Fruit fly (Drosophila melanogaster) whole organism, prepupa: Measurements from ENCODE around the gene Vm26Ac.

ENCODE experiments used
- CG10631 ChIP-seq: fragments of 200-800 bp; sonication (Bioruptor generic); optimal IDR thresholded peaks from 2 replicates; lab custom pipeline; 2016; ENCODE audit warnings: missing biosample characterization, missing genetic modification characterization
- CG11294 ChIP-seq: fragments of 200-800 bp; sonication (Bioruptor generic); IDR thresholded peaks from 2 replicates; pipeline ENCODE4 v1.3.6; 2022; ENCODE audit warnings: missing biosample characterization, missing genetic modification characterization
- CG1621 ChIP-seq: fragments of 200-800 bp; sonication (Bioruptor generic); optimal IDR thresholded peaks from 3 replicates; lab custom pipeline; 2018; ENCODE audit warnings: missing biosample characterization, mild to moderate bottlenecking, missing genetic modification characterization
- CG16779 ChIP-seq: fragments of 200-800 bp; sonication (Bioruptor generic); optimal IDR thresholded peaks from 3 replicates; lab custom pipeline; 2017; ENCODE audit warnings: missing biosample characterization, mild to moderate bottlenecking, missing genetic modification characterization
- CG3032 ChIP-seq: fragments of 200-800 bp; optimal IDR thresholded peaks from 2 replicates; lab custom pipeline; 2019; ENCODE audit warnings: missing biosample characterization, mild to moderate bottlenecking, missing genetic modification characterization, moderate library complexity
- CG31627 ChIP-seq: fragments of 200-800 bp; sonication (Bioruptor generic); optimal IDR thresholded peaks from 3 replicates; lab custom pipeline; 2016; ENCODE audit warnings: missing biosample characterization, missing genetic modification characterization
- CG32006 ChIP-seq: fragments of 200-800 bp; sonication (Bioruptor generic); optimal IDR thresholded peaks from 3 replicates; lab custom pipeline; 2017; ENCODE audit warnings: missing biosample characterization, mild to moderate bottlenecking, missing genetic modification characterization
- CG34406 ChIP-seq: fragments of 200-800 bp; sonication (Bioruptor generic); optimal IDR thresholded peaks from 3 replicates; lab custom pipeline; 2016; ENCODE audit warnings: missing biosample characterization, missing genetic modification characterization
- CG3919 ChIP-seq: fragments of 200-800 bp; sonication (Bioruptor generic); optimal IDR thresholded peaks from 3 replicates; lab custom pipeline; 2016; ENCODE audit warnings: missing biosample characterization, missing genetic modification characterization
- CG6808 ChIP-seq: fragments of 200-800 bp; sonication (Bioruptor generic); optimal IDR thresholded peaks from 3 replicates; lab custom pipeline; 2017; ENCODE audit warnings: missing biosample characterization, missing genetic modification characterization, mild to moderate bottlenecking, moderate library complexity, missing genetic modification reagents
- CG6854 ChIP-seq: fragments of 200-800 bp; sonication (Bioruptor generic); optimal IDR thresholded peaks from 2 replicates; lab custom pipeline; 2017; ENCODE audit warnings: missing biosample characterization, mild to moderate bottlenecking, missing genetic modification characterization
- CG7368 ChIP-seq: fragments of 200-800 bp; sonication (Bioruptor generic); optimal IDR thresholded peaks from 3 replicates; lab custom pipeline; 2016; ENCODE audit warnings: missing biosample characterization, missing genetic modification characterization
- CG8319 ChIP-seq: fragments of 200-800 bp; sonication (Bioruptor generic); optimal IDR thresholded peaks from 3 replicates; lab custom pipeline; 2016; ENCODE audit warnings: missing biosample characterization, missing genetic modification characterization
- CG9139 ChIP-seq: fragments of 200-800 bp; sonication (Bioruptor generic); optimal IDR thresholded peaks from 3 replicates; lab custom pipeline; 2017; ENCODE audit warnings: missing biosample characterization, mild to moderate bottlenecking, missing genetic modification characterization
- Eip75B ChIP-seq: fragments of 200-800 bp; sonication (Bioruptor generic); optimal IDR thresholded peaks from 3 replicates; lab custom pipeline; 2016; ENCODE audit warnings: missing biosample characterization, missing genetic modification characterization
- Eip78C ChIP-seq: fragments of 200-800 bp; sonication (Bioruptor generic); peaks from one replicate; lab custom pipeline; 2016; ENCODE audit warnings: missing biosample characterization, missing genetic modification characterization
- Eip93F ChIP-seq: fragments of 200-800 bp; sonication (Bioruptor generic); optimal IDR thresholded peaks from 2 replicates; lab custom pipeline; 2016; ENCODE audit warnings: missing biosample characterization, mild to moderate bottlenecking, missing genetic modification characterization
- Gug ChIP-seq: fragments of 200-800 bp; sonication (Bioruptor generic); IDR thresholded peaks from 2 replicates; pipeline ENCODE4 v1.3.6; 2022; ENCODE audit warnings: missing biosample characterization, missing genetic modification characterization
- Hr39 ChIP-seq: fragments of 200-800 bp; sonication (Bioruptor generic); optimal IDR thresholded peaks from 2 replicates; lab custom pipeline; 2016; ENCODE audit warnings: missing biosample characterization, missing genetic modification characterization
- Sox15 ChIP-seq: fragments of 200-800 bp; sonication (Bioruptor generic); optimal IDR thresholded peaks from 3 replicates; lab custom pipeline; 2016; ENCODE audit warnings: missing biosample characterization, missing genetic modification characterization
- achi ChIP-seq: fragments of 200-800 bp; sonication (Bioruptor generic); optimal IDR thresholded peaks from 3 replicates; lab custom pipeline; 2016; ENCODE audit warnings: missing biosample characterization, missing genetic modification characterization
- acj6 ChIP-seq: fragments of 200-800 bp; sonication (Bioruptor generic); optimal IDR thresholded peaks from 3 replicates; lab custom pipeline; 2016; ENCODE audit warnings: missing biosample characterization, missing genetic modification characterization
- dac ChIP-seq: fragments of 200-800 bp; sonication (Bioruptor generic); optimal IDR thresholded peaks from 2 replicates; lab custom pipeline; 2017; ENCODE audit warnings: missing biosample characterization, mild to moderate bottlenecking, missing genetic modification characterization
- dsx ChIP-seq: fragments of 200-800 bp; optimal IDR thresholded peaks from 3 replicates; lab custom pipeline; 2019; ENCODE audit warnings: missing biosample characterization, mild to moderate bottlenecking, missing genetic modification characterization, moderate library complexity; ENCODE audit not compliant: poor library complexity, severe bottlenecking
- eg ChIP-seq: fragments of 200-800 bp; sonication (Bioruptor generic); IDR thresholded peaks from 3 replicates; pipeline ENCODE4 v1.3.6; 2022; ENCODE audit warnings: missing biosample characterization, missing genetic modification characterization
- esn ChIP-seq: fragments of 200-800 bp; sonication (Bioruptor generic); optimal IDR thresholded peaks from 2 replicates; lab custom pipeline; 2016; ENCODE audit warnings: missing biosample characterization, mild to moderate bottlenecking, missing genetic modification characterization, moderate library complexity
- fd59A ChIP-seq: fragments of 200-800 bp; sonication (Bioruptor generic); optimal IDR thresholded peaks from 2 replicates; lab custom pipeline; 2017; ENCODE audit warnings: missing biosample characterization, mild to moderate bottlenecking, missing genetic modification characterization, missing genetic modification reagents
- fd85E ChIP-seq: fragments of 200-800 bp; sonication (Bioruptor generic); optimal IDR thresholded peaks from 3 replicates; lab custom pipeline; 2016; ENCODE audit warnings: missing biosample characterization, missing genetic modification characterization
- fkh ChIP-seq: fragments of 200-800 bp; sonication (Bioruptor generic); optimal IDR thresholded peaks from 3 replicates; lab custom pipeline; 2017; ENCODE audit warnings: missing biosample characterization, mild to moderate bottlenecking, missing genetic modification characterization, moderate library complexity
- lz ChIP-seq: fragments of 200-800 bp; sonication (Bioruptor generic); optimal IDR thresholded peaks from 3 replicates; lab custom pipeline; 2016; ENCODE audit warnings: missing biosample characterization, missing genetic modification characterization
- net ChIP-seq: fragments of 200-800 bp; sonication (Bioruptor generic); optimal IDR thresholded peaks from 3 replicates; lab custom pipeline; 2016; ENCODE audit warnings: missing biosample characterization, missing genetic modification characterization
- salr ChIP-seq, 2 experiments: fragments of 200-800 bp; sonication (Bioruptor generic); optimal IDR thresholded peaks; 3 replicates each; lab custom pipeline; 2016 to 2018; ENCODE audit warnings: missing biosample characterization in 2 of 2, missing genetic modification characterization in 2 of 2, mild to moderate bottlenecking in 1 of 2
- spab ChIP-seq: fragments of 200-800 bp; sonication (Bioruptor generic); optimal IDR thresholded peaks from 2 replicates; lab custom pipeline; 2017; ENCODE audit warnings: missing biosample characterization, mild to moderate bottlenecking, missing genetic modification characterization, missing genetic modification reagents
- ss ChIP-seq, 2 experiments: fragments of 200-800 bp; sonication (Bioruptor generic); optimal IDR thresholded peaks; 2 replicates in 1 of 2; 3 replicates in 1 of 2; lab custom pipeline; 2017 to 2018; ENCODE audit warnings: mild to moderate bottlenecking in 2 of 2, missing biosample characterization in 2 of 2, missing genetic modification characterization in 2 of 2, moderate library complexity in 1 of 2
- svp ChIP-seq: fragments of 200-800 bp; sonication (Bioruptor generic); peaks from one replicate; lab custom pipeline; 2016; ENCODE audit warnings: missing biosample characterization, missing genetic modification characterization
- topi ChIP-seq: fragments of 200-800 bp; sonication (Bioruptor generic); optimal IDR thresholded peaks from 3 replicates; lab custom pipeline; 2016; ENCODE audit warnings: missing biosample characterization, missing genetic modification characterization
- vri ChIP-seq: fragments of 200-800 bp; sonication (Bioruptor generic); optimal IDR thresholded peaks from 3 replicates; lab custom pipeline; 2016; ENCODE audit warnings: missing biosample characterization, mild to moderate bottlenecking, missing genetic modification characterization

Vm26Ac gene

DNA sequence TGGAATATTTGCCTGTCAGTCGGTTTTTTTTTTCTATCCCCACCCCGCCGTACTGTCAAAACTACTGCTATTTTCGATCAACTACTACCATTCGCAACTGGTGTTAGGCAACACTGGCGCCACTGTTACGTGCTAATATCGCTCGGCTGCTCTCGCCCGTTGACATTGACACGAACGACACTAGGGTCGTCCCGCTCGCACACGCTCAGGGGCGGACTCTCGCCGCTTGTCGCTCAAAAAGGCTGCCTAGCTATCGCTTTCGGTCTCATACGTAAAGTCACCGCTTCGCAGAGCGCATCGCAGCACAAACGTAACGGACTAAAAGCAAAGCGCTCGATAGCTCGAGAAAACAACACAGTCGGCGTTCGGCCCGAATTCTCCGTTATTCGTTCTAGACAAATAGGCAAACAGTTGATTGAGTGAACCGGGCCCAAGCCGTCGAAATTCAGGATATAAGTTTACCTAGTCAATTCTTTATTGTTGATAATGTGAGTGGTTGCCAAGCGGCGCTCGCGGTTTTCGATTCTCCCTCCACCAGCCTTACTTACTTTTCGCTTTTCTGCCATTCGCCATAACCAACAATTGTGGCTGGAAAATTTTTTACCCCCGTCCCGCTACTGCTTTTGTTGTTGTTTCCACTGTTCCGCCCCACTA, 24.0 kb upstream of the Vm26Ac start (continued):
- TF ChIP-seq topi (peak; percentile 35), CG10631 (GFP tag; lab: Kevin White, UChicago) (no peak), fd59A (GFP tag; lab: Kevin White, UChicago) (peak; percentile 33), Sox15 (GFP tag; lab: Kevin White, UChicago) (no peak), CG11294 (GFP tag; lab: Robert Waterston, UW) (no peak), acj6 (GFP tag; lab: Kevin White, UChicago) (no peak), net (peak; percentile 32), CG6854 (GFP tag; lab: Kevin White, UChicago) (peak; percentile 50), Hr39 (GFP tag; lab: Kevin White, UChicago) (peak; percentile 21), Eip75B (GFP tag; lab: Kevin White, UChicago) (peak; percentile 48), spab (GFP tag; lab: Kevin White, UChicago) (no peak), CG7368 (GFP tag; lab: Kevin White, UChicago) (peak; percentile 23), dac (no peak), CG9139 (GFP tag; lab: Kevin White, UChicago) (peak; percentile 28), lz (GFP tag; lab: Kevin White, UChicago) (peak; percentile 45), CG1621 (tag; lab: Kevin White, UChicago) (peak; percentile 88), CG3919 (peak; percentile 57), esn (GFP tag; lab: Kevin White, UChicago) (peak; percentile 27), Eip93F (no peak), fd85E (GFP tag; lab: Kevin White, UChicago) (no peak), CG8319 (GFP tag; lab: Kevin White, UChicago) (no peak), CG32006 (GFP tag; lab: Kevin White, UChicago) (peak; percentile 16), CG34406 (GFP tag; lab: Kevin White, UChicago) (no peak), Gug (GFP tag; lab: Robert Waterston, UW) (no peak), dsx (GFP tag; lab: Kevin White, UChicago) (peak; percentile 45), eg (GFP tag; lab: Robert Waterston, UW) (no peak)

DNA sequence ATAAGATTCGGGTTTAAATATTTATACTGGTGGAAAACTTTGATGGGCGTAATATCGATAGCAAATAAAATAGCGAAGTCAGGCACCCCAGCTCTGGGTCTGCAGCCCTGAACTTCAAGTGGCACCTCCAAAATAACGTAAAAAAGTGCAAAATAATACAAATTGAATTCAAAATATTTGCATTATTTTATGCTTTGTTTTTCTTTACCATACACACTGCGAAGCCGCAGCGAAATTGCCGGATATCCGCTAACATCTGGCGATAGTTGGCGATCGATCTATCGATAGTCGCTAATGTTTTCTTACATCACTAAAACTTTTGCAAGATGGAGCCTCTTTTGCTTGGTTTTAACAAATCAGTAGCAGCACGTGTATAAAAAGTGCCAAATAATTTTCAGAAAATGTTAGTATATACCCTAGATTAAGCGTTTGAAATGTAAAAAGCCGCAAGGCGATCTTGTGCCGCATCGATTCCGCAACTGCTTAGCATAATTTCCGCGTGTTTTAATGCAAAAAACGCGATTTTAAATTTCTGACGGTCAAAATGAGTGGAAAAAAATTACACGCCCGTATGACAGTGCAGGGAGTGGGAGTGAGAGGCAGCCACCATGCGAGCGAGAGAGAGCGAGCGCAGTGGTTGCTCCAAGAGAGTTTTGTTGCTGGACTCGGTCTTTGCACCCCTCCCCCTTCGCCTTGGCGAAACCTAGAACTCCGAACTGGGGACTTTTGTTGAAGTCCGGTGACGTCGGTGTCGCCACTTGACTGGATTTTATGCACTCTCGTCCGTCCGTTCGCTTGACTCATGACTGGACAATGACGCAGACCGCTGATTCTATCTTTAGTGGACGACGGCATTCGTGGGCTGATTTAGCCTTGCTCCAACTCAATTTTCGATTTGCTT, 23.3 kb upstream of the Vm26Ac start, which contains the start of gene eIF4A:
eIF4A (plus strand) TSS at position 332 of the 901 bp plus-strand sequence.
- TF ChIP-seq achi (GFP tag; lab: Kevin White, UChicago) (peak; percentile 35), CG16779 (peak; percentile 49), CG10631 (GFP tag; lab: Kevin White, UChicago) (no peak), fkh (GFP tag; lab: Kevin White, UChicago) (peak; percentile 93), Eip78C (peak; percentile 64), salr (GFP tag; optimal IDR thresholded peaks at IDR 0.05; lab: Kevin White, UChicago) (peak in 1 of 2 experiments; percentile 7), topi (peak; percentile 8), vri (GFP tag; lab: Kevin White, UChicago) (no peak), CG3032 (peak; percentile 24), svp (GFP tag; lab: Kevin White, UChicago) (peak; percentile 43), CG3919 (peak; percentile 15), CG8319 (GFP tag; lab: Kevin White, UChicago) (no peak), CG6808 (GFP tag; lab: Kevin White, UChicago) (peak; percentile 28), ss (GFP tag; optimal IDR thresholded peaks at IDR 0.05; lab: Kevin White, UChicago) (peak in 1 of 2 experiments; percentile 12), CG31627 (peak; percentile 0), lz (GFP tag; lab: Kevin White, UChicago) (peak; percentile 1)
